ENCODE assay signal across 2 fruit fly cellular contexts in the genomic region with DNA sequence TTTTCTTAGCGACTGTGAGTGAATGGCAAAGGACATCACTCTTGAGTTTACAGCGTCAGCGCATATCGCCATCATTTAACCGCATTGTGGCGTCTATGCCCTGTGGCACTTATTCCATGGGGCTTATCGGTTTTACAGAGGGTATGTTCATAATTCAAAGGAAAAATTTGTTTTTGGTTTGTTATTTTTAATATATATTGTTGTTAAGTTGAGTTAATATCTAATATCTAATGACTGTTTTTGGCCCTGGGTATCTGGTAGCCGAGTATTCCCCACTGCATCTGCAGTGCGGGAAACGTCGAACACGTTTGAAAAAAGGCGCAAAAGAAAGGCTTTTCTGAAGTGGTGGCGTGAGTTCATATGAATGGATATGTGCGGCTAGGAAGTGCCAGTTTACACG.
TF ChIP-seq lines count a peak whose summit lies in the region.

No protein-coding gene starts in this region.

TF ChIP-seq in whole organism, embryonic, 481 proteins besides CTCF, POLR2A, EP300 and RAD21 (continued from another document and continues in another):
- peak; percentile 90 for TF ChIP-seq CG30431 (GFP tag; optimal IDR thresholded peaks at IDR 0.05; lab: Kevin White, UChicago)
- no peak for TF ChIP-seq gro (GFP tag; optimal IDR thresholded peaks at IDR 0.05; lab: Kevin White, UChicago)
- peak; percentile 70 to 86 for TF ChIP-seq chif (GFP tag; optimal IDR thresholded peaks at IDR 0.05; lab: Kevin White, UChicago)
- no peak for TF ChIP-seq grn (GFP tag; optimal IDR thresholded peaks at IDR 0.05; lab: Kevin White, UChicago)
- TF ChIP-seq CG11504 (tag; optimal IDR thresholded peaks at IDR 0.05; lab: Kevin White, UChicago): peak; percentile 60
- TF ChIP-seq CG4328 (GFP tag; optimal IDR thresholded peaks at IDR 0.05; lab: Kevin White, UChicago): no peak
- TF ChIP-seq CG2875 (GFP tag; optimal IDR thresholded peaks at IDR 0.05; lab: Kevin White, UChicago): peak; percentile 11
- 0 out of 3 replicates have a peak, but pooled peaks have one; percentile 28 for TF ChIP-seq gce (GFP tag; IDR thresholded peaks at IDR 0.05; lab: Robert Waterston, UW)
- peak; percentile 25 for TF ChIP-seq CG7786 (GFP tag; optimal IDR thresholded peaks at IDR 0.05; lab: Kevin White, UChicago)
- TF ChIP-seq CG11456 (GFP tag; IDR thresholded peaks at IDR 0.05; lab: Robert Waterston, UW): peak; percentile 61; the same call in 1 of the 3 replicates
- TF ChIP-seq CG7357 (GFP tag; IDR thresholded peaks at IDR 0.05; lab: Robert Waterston, UW): peak; percentile 46; the same call in 1 of the 3 replicates
- TF ChIP-seq ERR (GFP tag; optimal IDR thresholded peaks at IDR 0.05; lab: Kevin White, UChicago): no peak
- no peak for TF ChIP-seq tx (GFP tag; optimal IDR thresholded peaks at IDR 0.05; lab: Kevin White, UChicago)
- TF ChIP-seq cato (GFP tag; optimal IDR thresholded peaks at IDR 0.05; lab: Kevin White, UChicago; ENCODE audit: borderline replicate concordance): peak; percentile 16
- peak; percentile 58 for TF ChIP-seq CG17359 (tag; optimal IDR thresholded peaks at IDR 0.05; lab: Kevin White, UChicago)
- peak; percentile 64; the same call in 1 of the 2 replicates for TF ChIP-seq ranshi (GFP tag; IDR thresholded peaks at IDR 0.05; lab: Robert Waterston, UW)
- no peak for TF ChIP-seq Deaf1 (tag; optimal IDR thresholded peaks at IDR 0.05; lab: Kevin White, UChicago)
- no peak for TF ChIP-seq pfk (GFP tag; optimal IDR thresholded peaks at IDR 0.05; lab: Kevin White, UChicago)
- no peak for TF ChIP-seq CG13287 (GFP tag; IDR thresholded peaks at IDR 0.05; lab: Robert Waterston, UW; ENCODE audit: partially characterized antibody)
- no peak for TF ChIP-seq p53 (GFP tag; optimal IDR thresholded peaks at IDR 0.05; lab: Kevin White, UChicago)
- TF ChIP-seq MBD-R2 (GFP tag; IDR thresholded peaks at IDR 0.05; lab: Robert Waterston, UW): no peak
- peak; percentile 78 for TF ChIP-seq tio (GFP tag; optimal IDR thresholded peaks at IDR 0.05; lab: Kevin White, UChicago)
- TF ChIP-seq CG14667 (GFP tag; IDR thresholded peaks at IDR 0.05; lab: Robert Waterston, UW): peak; percentile 47; the same call in 1 of the 2 replicates
- TF ChIP-seq CG18476 (GFP tag; optimal IDR thresholded peaks at IDR 0.05; lab: Kevin White, UChicago): no peak
- TF ChIP-seq CoRest (tag; optimal IDR thresholded peaks at IDR 0.05; lab: Kevin White, UChicago): peak; percentile 74
- TF ChIP-seq CG9797 (GFP tag; optimal IDR thresholded peaks at IDR 0.05; lab: Kevin White, UChicago): no peak
- no peak for TF ChIP-seq dm (GFP tag; optimal IDR thresholded peaks at IDR 0.05; lab: Kevin White, UChicago)
- peak; percentile 73 for TF ChIP-seq ap (GFP tag; IDR thresholded peaks at IDR 0.05; lab: Robert Waterston, UW)
- TF ChIP-seq tll (GFP tag; optimal IDR thresholded peaks at IDR 0.05; lab: Kevin White, UChicago): no peak
- TF ChIP-seq Blimp-1 (GFP tag; optimal IDR thresholded peaks at IDR 0.05; lab: Kevin White, UChicago): peak; percentile 56
- TF ChIP-seq Hmx (GFP tag; optimal IDR thresholded peaks at IDR 0.05; lab: Kevin White, UChicago): no peak
- TF ChIP-seq psq (GFP tag; optimal IDR thresholded peaks at IDR 0.05; lab: Kevin White, UChicago): peak; percentile 25
- peak; percentile 75 for TF ChIP-seq Elba2 (GFP tag; optimal IDR thresholded peaks at IDR 0.05; lab: Kevin White, UChicago)
- no peak for TF ChIP-seq CG17912 (GFP tag; optimal IDR thresholded peaks at IDR 0.05; lab: Kevin White, UChicago)
- TF ChIP-seq btn (GFP tag; optimal IDR thresholded peaks at IDR 0.05; lab: Kevin White, UChicago): no peak
- TF ChIP-seq Fer3 (tag; optimal IDR thresholded peaks at IDR 0.05; lab: Kevin White, UChicago): no peak
- no peak for TF ChIP-seq Ravus (GFP tag; IDR thresholded peaks at IDR 0.05; lab: Robert Waterston, UW)
- TF ChIP-seq CG6791 (GFP tag; IDR thresholded peaks at IDR 0.05; lab: Robert Waterston, UW; ENCODE audit: partially characterized antibody): no peak
- TF ChIP-seq abd-A (tag; optimal IDR thresholded peaks at IDR 0.05; lab: Kevin White, UChicago): no peak
- peak; percentile 87 for TF ChIP-seq CG15696 (tag; optimal IDR thresholded peaks at IDR 0.05; lab: Kevin White, UChicago)
- TF ChIP-seq E2f1 (GFP tag; IDR thresholded peaks at IDR 0.05; lab: Robert Waterston, UW): peak; percentile 58
- TF ChIP-seq Dbx (GFP tag; IDR thresholded peaks at IDR 0.05; lab: Robert Waterston, UW): 0 out of 3 replicates have a peak, but pooled peaks have one; percentile 15
- no peak for TF ChIP-seq CG8478 (optimal IDR thresholded peaks at IDR 0.05; lab: Kevin White, UChicago)
- no peak for TF ChIP-seq CG6854 (GFP tag; optimal IDR thresholded peaks at IDR 0.05; lab: Kevin White, UChicago)
- peak; percentile 67 for TF ChIP-seq CG30403 (GFP tag; optimal IDR thresholded peaks at IDR 0.05; lab: Kevin White, UChicago)
- TF ChIP-seq Hsf (GFP tag; optimal IDR thresholded peaks at IDR 0.05; lab: Kevin White, UChicago): peak; percentile 80
- TF ChIP-seq CG2199 (GFP tag; IDR thresholded peaks at IDR 0.05; lab: Robert Waterston, UW): no peak
- TF ChIP-seq CG1233 (GFP tag; optimal IDR thresholded peaks at IDR 0.05; lab: Kevin White, UChicago): peak; percentile 22
- no peak for TF ChIP-seq dati (GFP tag; IDR thresholded peaks at IDR 0.05; lab: Robert Waterston, UW)
- TF ChIP-seq sd (tag; optimal IDR thresholded peaks at IDR 0.05; lab: Kevin White, UChicago): no peak
- no peak for TF ChIP-seq hb (GFP tag; IDR thresholded peaks at IDR 0.05; lab: Robert Waterston, UW; ENCODE audit: partially characterized antibody)
- TF ChIP-seq CG2129 (GFP tag; IDR thresholded peaks at IDR 0.05; lab: Robert Waterston, UW; ENCODE audit: partially characterized antibody): no peak
- no peak for TF ChIP-seq CG10321 (GFP tag; IDR thresholded peaks at IDR 0.05; lab: Robert Waterston, UW)
- no peak for TF ChIP-seq CG10543 (GFP tag; optimal IDR thresholded peaks at IDR 0.05; lab: Kevin White, UChicago)
- TF ChIP-seq CG10654 (GFP tag; optimal IDR thresholded peaks at IDR 0.05; lab: Kevin White, UChicago): no peak
- no peak; the same call in 2 of the 3 replicates for TF ChIP-seq CG11560 (tag; IDR thresholded peaks at IDR 0.05; lab: Robert Waterston, UW)
- TF ChIP-seq CG11247 (GFP tag; IDR thresholded peaks at IDR 0.05; lab: Robert Waterston, UW): 0 out of 2 replicates have a peak, but pooled peaks have one; percentile 46
- TF ChIP-seq D19B (GFP tag; optimal IDR thresholded peaks at IDR 0.05; lab: Kevin White, UChicago): peak; percentile 15
- TF ChIP-seq CG31388 (GFP tag; optimal IDR thresholded peaks at IDR 0.05; lab: Kevin White, UChicago): no peak
- TF ChIP-seq CG11093 (GFP tag; IDR thresholded peaks at IDR 0.05; lab: Robert Waterston, UW): 0 out of 3 replicates have a peak, but pooled peaks have one; percentile 53
- no peak for TF ChIP-seq CG10147 (GFP tag; optimal IDR thresholded peaks at IDR 0.05; lab: Kevin White, UChicago)
- no peak for TF ChIP-seq zf30C (GFP tag; optimal IDR thresholded peaks at IDR 0.05; lab: Kevin White, UChicago)

TF ChIP-seq in whole organism, prepupa, 60 proteins besides CTCF, POLR2A, EP300 and RAD21 (continued from another document):
- TF ChIP-seq Ets21C (GFP tag; optimal IDR thresholded peaks at IDR 0.05; lab: Kevin White, UChicago) (peak; percentile 67), salr (GFP tag; optimal IDR thresholded peaks at IDR 0.05; lab: Kevin White, UChicago) (peak; percentile 48 to 67), cyc (GFP tag; optimal IDR thresholded peaks at IDR 0.05; lab: Kevin White, UChicago) (peak; percentile 74), Ets96B (tag; optimal IDR thresholded peaks at IDR 0.05; lab: Kevin White, UChicago) (peak; percentile 77), topi (GFP tag; optimal IDR thresholded peaks at IDR 0.05; lab: Kevin White, UChicago) (peak; percentile 70), pdm3 (GFP tag; optimal IDR thresholded peaks at IDR 0.05; lab: Kevin White, UChicago) (peak; percentile 83), CG9139 (GFP tag; optimal IDR thresholded peaks at IDR 0.05; lab: Kevin White, UChicago) (peak; percentile 31), Met (GFP tag; optimal IDR thresholded peaks at IDR 0.05; lab: Kevin White, UChicago) (peak; percentile 89), fd59A (GFP tag; optimal IDR thresholded peaks at IDR 0.05; lab: Kevin White, UChicago) (peak; percentile 77), fd85E (GFP tag; optimal IDR thresholded peaks at IDR 0.05; lab: Kevin White, UChicago) (no peak), Sox14 (GFP tag; optimal IDR thresholded peaks at IDR 0.05; lab: Kevin White, UChicago) (peak; percentile 80), spab (GFP tag; optimal IDR thresholded peaks at IDR 0.05; lab: Kevin White, UChicago) (peak; percentile 72), Hr38 (GFP tag; optimal IDR thresholded peaks at IDR 0.05; lab: Kevin White, UChicago) (no peak), OdsH (GFP tag; optimal IDR thresholded peaks at IDR 0.05; lab: Kevin White, UChicago) (peak; percentile 82), CG8319 (GFP tag; optimal IDR thresholded peaks at IDR 0.05; lab: Kevin White, UChicago) (peak; percentile 35), net (GFP tag; optimal IDR thresholded peaks at IDR 0.05; lab: Kevin White, UChicago) (peak; percentile 72), Eip75B (GFP tag; optimal IDR thresholded peaks at IDR 0.05; lab: Kevin White, UChicago) (peak; percentile 61), fkh (GFP tag; optimal IDR thresholded peaks at IDR 0.05; lab: Kevin White, UChicago) (no peak), CG7368 (GFP tag; optimal IDR thresholded peaks at IDR 0.05; lab: Kevin White, UChicago) (peak; percentile 56), CG16779 (tag; optimal IDR thresholded peaks at IDR 0.05; lab: Kevin White, UChicago) (no peak), CG3032 (tag; optimal IDR thresholded peaks at IDR 0.05; lab: Kevin White, UChicago) (peak; percentile 77), Sox102F (GFP tag; optimal IDR thresholded peaks at IDR 0.05; lab: Kevin White, UChicago) (peak; percentile 85), CG6792 (GFP tag; optimal IDR thresholded peaks at IDR 0.05; lab: Kevin White, UChicago) (peak; percentile 77), Eip78C (GFP tag; lab: Kevin White, UChicago) (peak; percentile 56), CG15336 (GFP tag; IDR thresholded peaks at IDR 0.05; lab: Robert Waterston, UW) (peak; percentile 53), CG6854 (GFP tag; optimal IDR thresholded peaks at IDR 0.05; lab: Kevin White, UChicago) (no peak), Hr4 (GFP tag; optimal IDR thresholded peaks at IDR 0.05; lab: Kevin White, UChicago) (peak; percentile 56), CG10669 (GFP tag; optimal IDR thresholded peaks at IDR 0.05; lab: Kevin White, UChicago) (peak; percentile 79), acj6 (GFP tag; optimal IDR thresholded peaks at IDR 0.05; lab: Kevin White, UChicago) (peak; percentile 88), CG6163 (GFP tag; IDR thresholded peaks at IDR 0.05; lab: Robert Waterston, UW) (peak; percentile 76), Sox15 (GFP tag; optimal IDR thresholded peaks at IDR 0.05; lab: Kevin White, UChicago) (peak; percentile 70), ss (GFP tag; optimal IDR thresholded peaks at IDR 0.05; lab: Kevin White, UChicago) (peak; percentile 44 to 54), CG3919 (GFP tag; optimal IDR thresholded peaks at IDR 0.05; lab: Kevin White, UChicago) (peak; percentile 74), CG8632 (GFP tag; optimal IDR thresholded peaks at IDR 0.05; lab: Kevin White, UChicago) (peak; percentile 77), CG10631 (GFP tag; optimal IDR thresholded peaks at IDR 0.05; lab: Kevin White, UChicago) (peak; percentile 70), Hr39 (GFP tag; optimal IDR thresholded peaks at IDR 0.05; lab: Kevin White, UChicago) (peak; percentile 85), CG6808 (GFP tag; optimal IDR thresholded peaks at IDR 0.05; lab: Kevin White, UChicago) (peak; percentile 69), CG1621 (tag; optimal IDR thresholded peaks at IDR 0.05; lab: Kevin White, UChicago) (peak; percentile 74), CG11294 (GFP tag; IDR thresholded peaks at IDR 0.05; lab: Robert Waterston, UW) (0 out of 2 replicates have a peak, but pooled peaks have one; percentile 30)
